Worm (Caenorhabditis elegans) whole organism, late embryonic: ENCODE data around the gene selt-1.1.

Experiments
- F13H6.1 ChIP-seq: sonication (generic microtip); optimal IDR thresholded peaks from 2 replicates; lab custom pipeline; 2016; ENCODE audit warnings: missing genetic modification characterization, missing compliant biosample characterization
- ceh-31 ChIP-seq: sonication (generic microtip); optimal IDR thresholded peaks from 2 replicates; lab custom pipeline; 2016; ENCODE audit warnings: missing genetic modification characterization, missing compliant biosample characterization
- ceh-48 ChIP-seq: sonication (generic microtip); optimal IDR thresholded peaks from 2 replicates; lab custom pipeline; 2016; ENCODE audit warnings: missing genetic modification characterization, inconsistent platforms, missing compliant biosample characterization
- che-1 ChIP-seq: sonication (generic microtip); optimal IDR thresholded peaks from 2 replicates; lab custom pipeline; 2016; ENCODE audit warnings: mild to moderate bottlenecking, missing genetic modification characterization, missing compliant biosample characterization
- dmd-4 ChIP-seq: sonication (generic microtip); optimal IDR thresholded peaks from 2 replicates; lab custom pipeline; 2016; ENCODE audit warnings: borderline replicate concordance, missing genetic modification characterization, missing compliant biosample characterization
- dve-1 ChIP-seq: sonication (generic microtip); optimal IDR thresholded peaks from 2 replicates; lab custom pipeline; 2017; ENCODE audit warnings: antibody characterized with exemption, mild to moderate bottlenecking, missing genetic modification characterization, missing compliant biosample characterization
- elt-2 ChIP-seq: sonication (generic microtip); optimal IDR thresholded peaks from 2 replicates; lab custom pipeline; 2016; ENCODE audit warnings: missing genetic modification reagents, missing genetic modification characterization, missing compliant biosample characterization
- eyg-1 ChIP-seq: sonication (generic microtip); optimal IDR thresholded peaks from 2 replicates; lab custom pipeline; 2016; ENCODE audit warnings: missing genotype, missing genetic modification characterization, missing compliant biosample characterization
- hlh-13 ChIP-seq: fragments of 200-800 bp; sonication (Bioruptor generic); optimal IDR thresholded peaks from 2 replicates; lab custom pipeline; 2018; ENCODE audit warnings: mild to moderate bottlenecking, missing genetic modification characterization, missing compliant biosample characterization
- hlh-15 ChIP-seq: sonication (generic microtip); optimal IDR thresholded peaks from 2 replicates; lab custom pipeline; 2016; ENCODE audit warnings: missing genetic modification characterization, missing compliant biosample characterization
- hlh-30 ChIP-seq: sonication (generic microtip); optimal IDR thresholded peaks from 2 replicates; lab custom pipeline; 2017; ENCODE audit warnings: antibody characterized with exemption, missing genetic modification characterization, missing compliant biosample characterization; ENCODE audit not compliant: insufficient read depth
- lim-6 ChIP-seq: sonication (generic microtip); optimal IDR thresholded peaks from 2 replicates; lab custom pipeline; 2016; ENCODE audit warnings: missing genetic modification characterization, missing compliant biosample characterization
- lin-11 ChIP-seq: fragments of 200-800 bp; sonication (Bioruptor generic); optimal IDR thresholded peaks from 2 replicates; lab custom pipeline; 2018; ENCODE audit warnings: mild to moderate bottlenecking, missing genetic modification characterization, missing compliant biosample characterization
- madf-2 ChIP-seq: sonication (generic microtip); optimal IDR thresholded peaks from 2 replicates; lab custom pipeline; 2017; ENCODE audit warnings: missing genetic modification characterization, missing compliant biosample characterization
- pag-3 ChIP-seq: sonication (generic microtip); optimal IDR thresholded peaks from 2 replicates; lab custom pipeline; 2016; ENCODE audit warnings: missing compliant biosample characterization, missing genetic modification characterization, borderline replicate concordance
- pha-2 ChIP-seq: sonication (generic microtip); optimal IDR thresholded peaks from 2 replicates; lab custom pipeline; 2017; ENCODE audit warnings: mild to moderate bottlenecking, missing genetic modification characterization, missing compliant biosample characterization
- pros-1 ChIP-seq: fragments of 150-350 bp; optimal IDR thresholded peaks from 2 replicates; lab custom pipeline; 2014; ENCODE audit warnings: missing biosample characterization, missing genetic modification reagents, missing genetic modification characterization
- ref-2 ChIP-seq: sonication (generic microtip); optimal IDR thresholded peaks from 2 replicates; lab custom pipeline; 2016; ENCODE audit warnings: missing genetic modification characterization, missing compliant biosample characterization
- tbx-7 ChIP-seq: sonication (generic microtip); optimal IDR thresholded peaks from 2 replicates; lab custom pipeline; 2016; ENCODE audit warnings: missing genotype, missing genetic modification characterization, missing compliant biosample characterization
- ttx-3 ChIP-seq: sonication (generic microtip); optimal IDR thresholded peaks from 2 replicates; lab custom pipeline; 2016; ENCODE audit warnings: missing genetic modification reagents, missing genetic modification characterization, missing compliant biosample characterization
- unc-3 ChIP-seq, 2 experiments: fragments of 200-800 bp in 1 of 2; sonication (Bioruptor generic) in 1 of 2; sonication (generic microtip) in 1 of 2; conservative IDR thresholded peaks in 1 of 2; optimal IDR thresholded peaks in 1 of 2; 2 replicates each; pipeline versions ENCODE4 v1.3.6 to Lab custom; 2016 to 2022; ENCODE audit warnings: missing compliant biosample characterization in 2 of 2, missing genetic modification characterization in 2 of 2, missing genetic modification reagents in 1 of 2
- unc-55 ChIP-seq: sonication (generic microtip); optimal IDR thresholded peaks from 2 replicates; lab custom pipeline; 2017; ENCODE audit warnings: missing biosample characterization, missing genetic modification reagents, missing genetic modification characterization
- unc-86 ChIP-seq: sonication (generic microtip); optimal IDR thresholded peaks from 2 replicates; lab custom pipeline; 2016; ENCODE audit warnings: missing genetic modification characterization, missing compliant biosample characterization

selt-1.1 gene

ce11 chrX:11522058-11522757, 24.1 kb downstream of the selt-1.1 start, which contains the start of gene sdc-2:
Gene sdc-2, plus strand, starts transcription at chrX:11522707.
- no peak for TF ChIP-seq unc-86 (tag; lab: Kevin White, UChicago)
- TF ChIP-seq ceh-31, result peak; percentile 74
- peak; percentile 55 for TF ChIP-seq dve-1 (tag; lab: Kevin White, UChicago)
- no peak for TF ChIP-seq hlh-30
- TF ChIP-seq unc-55 (GFP tag; lab: Kevin White, UChicago), result peak; percentile 58
- TF ChIP-seq pros-1 (tag; lab: Kevin White, UChicago), result peak; percentile 49
- TF ChIP-seq che-1 (tag; lab: Kevin White, UChicago), result peak; percentile 9

- no peak for TF ChIP-seq ttx-3 (tag; lab: Kevin White, UChicago)
- peak; percentile 33 for TF ChIP-seq elt-2 (tag; lab: Kevin White, UChicago)
Observed at ce11 chrX:11519016-11519509, 27.2 kb downstream of the selt-1.1 start, which contains the start of gene hpo-34. Gene hpo-34, minus strand, starts transcription at chrX:11519066.

- TF ChIP-seq dmd-4, result no peak
- no peak for TF ChIP-seq F13H6.1 (tag; lab: Kevin White, UChicago)
- no peak for TF ChIP-seq tbx-7 (tag; lab: Kevin White, UChicago)
- TF ChIP-seq, all 69 proteins: peak for 0
Observed at ce11 chrX:11518415-11518814, 27.9 kb downstream of the selt-1.1 start.

- TF ChIP-seq hlh-15 (tag; lab: Kevin White, UChicago), result no peak
- no peak for TF ChIP-seq eyg-1 (tag; lab: Kevin White, UChicago)
Observed at ce11 chrX:11517433-11517832, 28.9 kb downstream of the selt-1.1 start.

- TF ChIP-seq hlh-13 (no peak), elt-2 (tag; lab: Kevin White, UChicago) (peak; percentile 61)
- TF ChIP-seq, all 69 proteins: peak for 1
Observed at ce11 chrX:11515381-11515780, 30.9 kb downstream of the selt-1.1 start.

ce11 chrX:11511231-11511630, 35.1 kb downstream of the selt-1.1 start, which contains the start of gene ccdc-149:
Gene ccdc-149, minus strand, starts transcription at chrX:11511451.
- TF ChIP-seq pha-2 (tag; lab: Kevin White, UChicago), result no peak
- peak; percentile 69 for TF ChIP-seq ceh-48

ce11 chrX:11509547-11509946, 36.7 kb downstream of the selt-1.1 start:
- TF ChIP-seq elt-2 (tag; lab: Kevin White, UChicago) (peak; percentile 56), lin-11 (tag; lab: Kevin White, UChicago) (no peak), ttx-3 (tag; lab: Kevin White, UChicago) (no peak), F13H6.1 (tag; lab: Kevin White, UChicago) (no peak), madf-2 (no peak)

ce11 chrX:11507836-11508235, 38.5 kb downstream of the selt-1.1 start:
- TF ChIP-seq unc-3 (GFP tag; conservative IDR thresholded peaks at IDR 0.05; lab: Robert Waterston, UW), result no peak
- no peak for TF ChIP-seq unc-3 (tag; optimal IDR thresholded peaks at IDR 0.05; lab: Kevin White, UChicago)
- TF ChIP-seq pag-3 (tag; lab: Kevin White, UChicago), result no peak
- no peak for TF ChIP-seq ref-2
- no peak for TF ChIP-seq hlh-15 (tag; lab: Kevin White, UChicago)
- no peak for TF ChIP-seq dmd-4
- no peak for TF ChIP-seq lim-6
- no peak for TF ChIP-seq lin-11 (tag; lab: Kevin White, UChicago)
